Worm (Caenorhabditis elegans): ENCODE data around the gene T23G4.127.

T23G4.127 gene

DNA sequence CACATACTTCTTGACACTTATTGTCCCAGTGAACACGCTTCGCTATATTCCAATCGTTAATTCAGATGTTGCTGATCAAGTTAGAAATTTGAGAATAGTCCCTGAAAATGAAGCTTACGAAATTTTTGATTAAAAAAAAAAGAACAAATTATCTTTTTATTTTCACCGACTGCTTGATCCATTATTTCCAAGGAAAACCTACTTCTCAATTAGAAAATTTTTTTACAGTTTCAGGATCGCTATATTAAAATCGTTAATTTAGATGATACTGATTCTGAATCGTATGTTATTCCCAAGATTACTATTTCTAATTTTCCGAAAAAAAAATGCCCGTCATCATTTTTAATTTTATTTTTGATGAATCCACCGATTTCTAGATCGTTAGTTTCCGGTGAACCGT, at the start of gene T23G4.127:
Gene T23G4.127 (minus strand): TSS at position 101 of the 400 bp plus-strand sequence.
- TF ChIP-seq lin-13 (tag; optimal IDR thresholded peaks at IDR 0.05) (no peak), blmp-1 (tag; optimal IDR thresholded peaks at IDR 0.05) (no peak), sptf-1 (tag; optimal IDR thresholded peaks at IDR 0.05) (no peak), nhr-237 (tag; optimal IDR thresholded peaks at IDR 0.05) (no peak), snpc-4 (tag; optimal IDR thresholded peaks at IDR 0.05) (no peak), mls-2 (tag; optimal IDR thresholded peaks at IDR 0.05) (no peak), cnd-1 (tag; optimal IDR thresholded peaks at IDR 0.05) (no peak)

DNA sequence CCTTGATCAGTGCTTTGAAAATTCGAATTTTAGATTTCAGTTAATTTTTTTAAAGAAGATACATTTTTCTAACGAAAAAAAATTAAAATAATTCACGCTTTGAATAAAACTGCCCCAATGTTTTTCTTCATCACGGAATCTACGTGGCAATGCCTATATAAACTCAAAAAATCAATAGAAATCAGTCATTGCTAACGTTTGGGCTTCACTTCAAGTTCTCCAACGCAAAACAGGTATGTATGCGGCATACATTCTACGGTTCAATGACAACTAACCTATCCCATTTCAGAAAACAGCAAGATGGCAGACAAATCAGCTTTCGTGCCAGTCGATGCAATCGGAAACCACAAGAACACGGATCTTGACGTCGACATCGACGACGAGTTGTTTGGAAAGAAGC, 46.9 kb upstream of the T23G4.127 start, which contains the start of gene C47A4.5:
Gene C47A4.5 (plus strand): TSS at position 301 of the 400 bp plus-strand sequence.
- TF ChIP-seq sptf-1 (tag; optimal IDR thresholded peaks at IDR 0.05) (no peak), mep-1 (tag; optimal IDR thresholded peaks at IDR 0.05) (no peak), nhr-28 (tag; optimal IDR thresholded peaks at IDR 0.05) (no peak), lsy-2 (tag; optimal IDR thresholded peaks at IDR 0.05) (no peak), lin-32 (GFP tag; optimal IDR thresholded peaks at IDR 0.05) (no peak), elt-1 (tag; optimal IDR thresholded peaks at IDR 0.05; ENCODE audit: borderline replicate concordance, insufficient read depth) (no peak), flh-1 (GFP tag; optimal IDR thresholded peaks at IDR 0.05) (no peak), ham-2 (GFP tag; optimal IDR thresholded peaks at IDR 0.05) (no peak), nhr-76 (tag; optimal IDR thresholded peaks at IDR 0.05) (no peak), unc-39 (tag; optimal IDR thresholded peaks at IDR 0.05) (no peak), M03D4.4 (tag; optimal IDR thresholded peaks at IDR 0.05) (no peak), nhr-2 (tag; optimal IDR thresholded peaks at IDR 0.05) (no peak), snpc-4 (tag; optimal IDR thresholded peaks at IDR 0.05) (no peak), unc-120 (tag; optimal IDR thresholded peaks at IDR 0.05; ENCODE audit: poor library complexity, severe bottlenecking) (no peak)

DNA sequence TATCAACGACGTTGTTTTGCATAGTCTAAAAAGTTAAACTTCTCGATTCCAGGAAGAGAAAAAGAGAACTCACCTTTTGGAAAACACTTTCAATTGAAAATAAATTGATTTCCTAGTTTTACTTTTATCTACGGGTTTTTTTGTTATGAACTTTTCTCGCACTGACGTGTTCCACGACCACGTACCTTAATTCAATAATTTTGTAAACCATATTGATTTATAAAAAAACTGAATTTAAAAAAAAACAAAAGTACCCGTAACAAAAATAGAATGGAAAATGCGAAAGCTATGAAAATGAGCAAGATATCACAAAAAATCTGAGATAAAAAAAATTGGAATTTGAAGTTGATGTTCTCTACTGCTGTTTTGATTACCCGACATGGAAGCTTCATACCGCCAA, 43.7 kb upstream of the T23G4.127 start, which contains the start of gene C47A4.3:
Gene C47A4.3 (minus strand): TSS at position 101 of the 400 bp plus-strand sequence.
- TF ChIP-seq nhr-28 (tag; optimal IDR thresholded peaks at IDR 0.05) (no peak), bed-3 (GFP tag; optimal IDR thresholded peaks at IDR 0.05) (no peak), tbx-8 (GFP tag; optimal IDR thresholded peaks at IDR 0.05) (no peak), nhr-237 (tag; optimal IDR thresholded peaks at IDR 0.05) (no peak), ceh-83 (GFP tag; optimal IDR thresholded peaks at IDR 0.05) (no peak), hlh-1 (tag; optimal IDR thresholded peaks at IDR 0.05) (no peak), elt-1 (tag; optimal IDR thresholded peaks at IDR 0.05; ENCODE audit: borderline replicate concordance, insufficient read depth) (no peak)

DNA sequence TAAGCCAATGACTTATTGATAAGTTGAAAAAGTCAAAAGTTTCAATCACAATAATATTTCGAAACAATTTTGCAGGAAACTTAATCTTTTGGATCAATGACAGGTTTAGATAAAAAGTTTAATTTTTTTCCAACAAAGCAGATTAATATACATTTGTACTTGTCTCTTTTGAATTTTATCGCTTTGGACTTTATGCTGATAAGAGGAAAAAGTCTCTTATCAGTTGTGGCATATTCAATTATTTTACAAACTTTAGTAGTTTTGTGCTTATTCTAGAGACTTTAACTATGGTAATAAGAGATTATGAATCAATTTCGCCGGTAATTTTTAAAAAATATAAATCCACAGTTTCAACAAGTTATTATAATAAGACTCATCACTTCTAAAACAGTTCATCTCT, 29.4 kb upstream of the T23G4.127 start:
- TF ChIP-seq sem-2 (GFP tag; optimal IDR thresholded peaks at IDR 0.05), result no peak
- no peak for TF ChIP-seq tbx-8 (GFP tag; optimal IDR thresholded peaks at IDR 0.05)
- no peak for TF ChIP-seq lsy-2 (tag; optimal IDR thresholded peaks at IDR 0.05)
- TF ChIP-seq nhr-237 (tag; optimal IDR thresholded peaks at IDR 0.05), result no peak
- no peak for TF ChIP-seq drap-1 (GFP tag; optimal IDR thresholded peaks at IDR 0.05)
- no peak for TF ChIP-seq unc-62 (GFP tag; optimal IDR thresholded peaks at IDR 0.05)
- no peak for TF ChIP-seq lin-13 (tag; optimal IDR thresholded peaks at IDR 0.05)
- TF ChIP-seq M03D4.4 (tag; optimal IDR thresholded peaks at IDR 0.05), result no peak
- no peak for TF ChIP-seq mls-2 (tag; optimal IDR thresholded peaks at IDR 0.05)
- TF ChIP-seq zip-8 (tag; optimal IDR thresholded peaks at IDR 0.05), result no peak
- TF ChIP-seq snpc-4 (tag; optimal IDR thresholded peaks at IDR 0.05), result no peak

DNA sequence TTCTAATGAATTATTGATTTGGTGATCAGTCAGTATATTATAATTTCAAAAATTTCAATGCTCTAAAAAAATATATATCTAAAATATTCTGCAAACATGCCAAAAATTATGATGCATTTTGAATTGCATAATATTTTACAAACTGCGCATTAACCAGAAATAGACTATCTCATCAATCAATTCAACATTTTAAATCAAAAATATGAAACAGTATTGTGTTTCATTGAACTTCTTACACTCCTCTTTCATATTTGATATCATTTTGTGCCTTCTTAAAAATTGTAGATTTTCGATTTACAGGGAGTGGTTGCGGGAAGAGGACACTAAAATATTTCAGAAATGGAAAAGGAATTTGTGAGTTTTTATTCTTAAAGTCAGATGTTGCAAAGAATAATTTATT, 28.1 kb upstream of the T23G4.127 start, which contains the start of gene ent-4:
Gene ent-4 (plus strand): TSS at position 301 of the 400 bp plus-strand sequence.
- TF ChIP-seq mep-1 (tag; optimal IDR thresholded peaks at IDR 0.05), result no peak
- TF ChIP-seq bed-3 (GFP tag; optimal IDR thresholded peaks at IDR 0.05), result no peak
- TF ChIP-seq ceh-43 (GFP tag; optimal IDR thresholded peaks at IDR 0.05), result no peak
- no peak for TF ChIP-seq ztf-11 (tag; optimal IDR thresholded peaks at IDR 0.05)
- TF ChIP-seq sem-2 (GFP tag; optimal IDR thresholded peaks at IDR 0.05), result no peak
- no peak for TF ChIP-seq nhr-237 (tag; optimal IDR thresholded peaks at IDR 0.05)
- no peak for TF ChIP-seq unc-62 (GFP tag; optimal IDR thresholded peaks at IDR 0.05)
- TF ChIP-seq unc-120 (tag; optimal IDR thresholded peaks at IDR 0.05; ENCODE audit: poor library complexity, severe bottlenecking), result no peak
- no peak for TF ChIP-seq lin-32 (GFP tag; optimal IDR thresholded peaks at IDR 0.05)
- no peak for TF ChIP-seq M03D4.4 (tag; optimal IDR thresholded peaks at IDR 0.05)
- TF ChIP-seq ceh-83 (GFP tag; optimal IDR thresholded peaks at IDR 0.05), result no peak
- TF ChIP-seq ceh-39 (tag; optimal IDR thresholded peaks at IDR 0.05), result no peak
- no peak for TF ChIP-seq elt-3 (tag; optimal IDR thresholded peaks at IDR 0.05)
- no peak for TF ChIP-seq cnd-1 (tag; optimal IDR thresholded peaks at IDR 0.05)
- TF ChIP-seq tbx-8 (GFP tag; optimal IDR thresholded peaks at IDR 0.05), result no peak
- TF ChIP-seq flh-1 (GFP tag; optimal IDR thresholded peaks at IDR 0.05), result no peak
- no peak for TF ChIP-seq pha-4 (tag; optimal IDR thresholded peaks at IDR 0.05)
- no peak for TF ChIP-seq nhr-28 (tag; optimal IDR thresholded peaks at IDR 0.05)
- no peak for TF ChIP-seq sptf-1 (tag; optimal IDR thresholded peaks at IDR 0.05)
